Worm (Caenorhabditis elegans): Measurements from ENCODE around the gene T01G1.2.
A peak's percentile ranks its signal among the peaks of the same experiment; 100 is the strongest.

Gene T01G1.2

ce11 chrIV:11394243-11394642 is 40.0 kb downstream of the T01G1.2 start, which contains the start of gene tag-89:
TSS of gene tag-89 (plus strand) at chrIV:11394543.
- TF ChIP-seq mdt-29 (GFP tag; IDR thresholded peaks at IDR 0.05) (no peak), unc-39 (tag; optimal IDR thresholded peaks at IDR 0.05) (no peak), unc-130 (GFP tag; optimal IDR thresholded peaks at IDR 0.05) (no peak), mdl-1 (tag; optimal IDR thresholded peaks at IDR 0.05) (no peak), tag-97 (GFP tag; IDR thresholded peaks at IDR 0.05) (no peak), ces-1 (GFP tag; optimal IDR thresholded peaks at IDR 0.05) (no peak), zag-1 (tag; optimal IDR thresholded peaks at IDR 0.05) (no peak), zfp-3 (GFP tag; conservative IDR thresholded peaks at IDR 0.05) (no peak), sdz-12 (GFP tag; optimal IDR thresholded peaks at IDR 0.05) (no peak), snpc-4 (tag; optimal IDR thresholded peaks at IDR 0.05) (no peak), R02D3.7 (tag; optimal IDR thresholded peaks at IDR 0.05) (no peak), daf-8 (GFP tag; IDR thresholded peaks at IDR 0.05) (no peak), F44E2.7 (GFP tag; IDR thresholded peaks at IDR 0.05) (no peak), arid-1 (GFP tag; conservative IDR thresholded peaks at IDR 0.05) (no peak), ctbp-1 (GFP tag; IDR thresholded peaks at IDR 0.05) (no peak)

DNA sequence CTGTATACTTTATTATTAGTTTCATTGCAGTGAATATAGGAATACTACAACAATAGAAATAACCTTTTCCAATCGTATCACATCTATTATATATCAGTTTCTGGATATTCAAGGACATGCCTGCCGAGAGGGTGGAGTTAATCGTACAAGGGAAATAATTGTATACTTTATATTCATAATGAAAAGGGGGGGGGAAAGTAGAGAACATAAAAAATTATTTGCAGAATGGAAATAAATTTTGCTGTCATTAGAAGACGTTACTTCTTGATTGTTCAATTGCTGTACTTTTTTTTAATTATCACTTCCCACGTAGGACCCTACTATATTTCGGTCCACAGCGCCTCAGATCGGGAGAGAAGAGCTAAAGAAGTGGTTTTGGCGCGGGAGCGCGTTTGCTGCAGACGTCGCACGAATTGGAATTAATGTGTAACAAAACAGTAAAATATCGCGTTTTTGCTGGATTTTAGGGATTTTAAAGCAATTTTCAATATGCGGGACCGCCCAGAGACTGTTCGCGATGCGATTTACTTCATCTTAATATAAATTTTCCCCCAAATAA is 44.1 kb downstream of the T01G1.2 start, which contains the start of gene dsl-6:
Gene dsl-6, minus strand, starts transcription at position 51 of the 559 bp plus-strand sequence.
- TF ChIP-seq lin-38 (GFP tag; IDR thresholded peaks at IDR 0.05) (peak; percentile 64), hmg-1.1 (GFP tag; IDR thresholded peaks at IDR 0.05) (0 out of 2 replicates have a peak, but pooled peaks have one; percentile 19)

- TF ChIP-seq lin-38 (GFP tag; IDR thresholded peaks at IDR 0.05): peak; percentile 85
- 0 out of 2 replicates have a peak, but pooled peaks have one; percentile 9 for TF ChIP-seq arid-1 (GFP tag; conservative IDR thresholded peaks at IDR 0.05)
- peak; percentile 41; the same call in 1 of the 2 replicates for TF ChIP-seq mdt-29 (GFP tag; IDR thresholded peaks at IDR 0.05)
- 0 out of 2 replicates have a peak, but pooled peaks have one; percentile 22 for TF ChIP-seq F26F4.8 (GFP tag; conservative IDR thresholded peaks at IDR 0.05)
- peak; percentile 68 for TF ChIP-seq snpc-1.2 (GFP tag; IDR thresholded peaks at IDR 0.05)
- TF ChIP-seq dmd-8 (GFP tag; IDR thresholded peaks at IDR 0.05): peak; percentile 68; the same call in 1 of the 2 replicates
- 0 out of 2 replicates have a peak, but pooled peaks have one; percentile 9 for TF ChIP-seq vab-7 (GFP tag; IDR thresholded peaks at IDR 0.05)
- TF ChIP-seq Y105C5A.15 (GFP tag; IDR thresholded peaks at IDR 0.05): peak; percentile 39; the same call in 1 of the 2 replicates
- TF ChIP-seq Y48G9A.11 (GFP tag; IDR thresholded peaks at IDR 0.05): peak; percentile 55; the same call in 1 of the 2 replicates
Measured at ce11 chrIV:11400098-11400497, 45.9 kb downstream of the T01G1.2 start.

DNA sequence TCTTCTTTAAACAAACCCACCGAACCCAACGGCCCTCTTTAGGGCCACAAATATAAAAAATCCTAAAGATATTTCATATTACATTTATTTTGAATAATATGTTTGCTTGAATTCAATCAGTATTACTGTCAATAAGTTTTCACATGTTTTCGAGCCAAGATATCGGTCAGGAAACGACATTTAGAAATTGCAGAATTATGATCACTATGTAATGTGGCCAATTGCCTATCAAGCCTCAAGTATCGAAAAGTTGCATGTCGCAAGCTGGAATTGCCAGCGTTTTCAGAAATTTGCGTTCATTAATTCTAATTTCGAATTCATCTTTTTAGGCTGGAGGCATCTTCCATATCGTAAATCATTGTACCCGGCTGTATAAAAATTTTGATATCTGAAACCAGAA is 47.3 kb downstream of the T01G1.2 start:
- TF ChIP-seq ZK546.5 (tag; optimal IDR thresholded peaks at IDR 0.05): no peak
- no peak for TF ChIP-seq ceh-20 (GFP tag; IDR thresholded peaks at IDR 0.05)
- TF ChIP-seq ceh-82 (tag; optimal IDR thresholded peaks at IDR 0.05): no peak
- TF ChIP-seq lin-13 (GFP tag; optimal IDR thresholded peaks at IDR 0.05): no peak
- no peak for TF ChIP-seq mdt-29 (GFP tag; IDR thresholded peaks at IDR 0.05)
- TF ChIP-seq zip-2 (tag; optimal IDR thresholded peaks at IDR 0.05): no peak
- TF ChIP-seq mes-2 (tag; optimal IDR thresholded peaks at IDR 0.05; ENCODE audit: poor library complexity, severe bottlenecking): no peak
- no peak for TF ChIP-seq nhr-10 (tag; optimal IDR thresholded peaks at IDR 0.05)
- TF ChIP-seq dpl-1 (GFP tag; optimal IDR thresholded peaks at IDR 0.05): no peak
- 0 out of 2 replicates have a peak, but pooled peaks have one; percentile 22 for TF ChIP-seq D1046.2 (GFP tag; IDR thresholded peaks at IDR 0.05)
- no peak for TF ChIP-seq fos-1 (tag; optimal IDR thresholded peaks at IDR 0.05)
- TF ChIP-seq jun-1 (tag; optimal IDR thresholded peaks at IDR 0.05): no peak
- no peak for TF ChIP-seq lsy-2 (tag; optimal IDR thresholded peaks at IDR 0.05)
- TF ChIP-seq F49E8.2 (tag; optimal IDR thresholded peaks at IDR 0.05; ENCODE audit: borderline replicate concordance): peak; percentile 69
- TF ChIP-seq F10B5.3 (tag; optimal IDR thresholded peaks at IDR 0.05): no peak
- 0 out of 2 replicates have a peak, but pooled peaks have one; percentile 26 for TF ChIP-seq pha-4 (GFP tag; IDR thresholded peaks at IDR 0.05)
- no peak for TF ChIP-seq pha-4 (tag; optimal IDR thresholded peaks at IDR 0.05)
- TF ChIP-seq Y48G9A.11 (GFP tag; IDR thresholded peaks at IDR 0.05): no peak
- TF ChIP-seq mdl-1 (tag; optimal IDR thresholded peaks at IDR 0.05): no peak
- TF ChIP-seq lin-29 (GFP tag; IDR thresholded peaks at IDR 0.05): no peak
- no peak for TF ChIP-seq zip-11 (GFP tag; IDR thresholded peaks at IDR 0.05)
- no peak for TF ChIP-seq nhr-42 (GFP tag; IDR thresholded peaks at IDR 0.05)
- no peak for TF ChIP-seq nhr-76 (tag; optimal IDR thresholded peaks at IDR 0.05)
- TF ChIP-seq lin-1 (GFP tag; IDR thresholded peaks at IDR 0.05): no peak
- no peak for TF ChIP-seq unc-62 (GFP tag; optimal IDR thresholded peaks at IDR 0.05 in 1 of 2)
- no peak for TF ChIP-seq unc-62 (tag; optimal IDR thresholded peaks at IDR 0.05)

All from whole organism, L4 larva.